Fruit fly (Drosophila melanogaster) whole organism: Measurements from ENCODE around the gene lin-52.

Experiments
- CG8478 ChIP-seq: fragments of >200 bp; optimal IDR thresholded peaks from 2 replicates; lab custom pipeline; 2018; ENCODE audit warnings: inconsistent platforms
- Dll ChIP-seq: fragments of >200 bp; optimal IDR thresholded peaks from 2 replicates; lab custom pipeline; 2017
- EcR ChIP-seq, 2 experiments: fragments of >200 bp; optimal IDR thresholded peaks; 2 replicates each; lab custom pipeline; 2017; ENCODE audit warnings: missing biosample characterization in 2 of 2, missing genetic modification characterization in 2 of 2, missing genetic modification reagents in 2 of 2
- pan ChIP-seq: fragments of >200 bp; optimal IDR thresholded peaks from 2 replicates; lab custom pipeline; 2017
- psq ChIP-seq: fragments of >200 bp; optimal IDR thresholded peaks from 2 replicates; lab custom pipeline; 2017
- usp ChIP-seq: fragments of >200 bp; optimal IDR thresholded peaks from 2 replicates; lab custom pipeline; 2017; ENCODE audit warnings: missing biosample characterization, missing genetic modification characterization, mixed read lengths

The lin-52 gene

dm6 chrX:5717741-5718475 lies 36.9 kb downstream of the lin-52 start, which contains the start of gene CG33080:
Gene CG33080, minus strand, starts transcription at chrX:5717778.
- TF ChIP-seq psq (lab: Kevin White, UChicago) (no peak), usp (no peak), EcR (GFP tag; optimal IDR thresholded peaks at IDR 0.05; lab: Kevin White, UChicago) (no peak), pan (no peak), CG8478 (lab: Kevin White, UChicago) (no peak), Dll (lab: Kevin White, UChicago) (no peak)

- TF ChIP-seq psq (lab: Kevin White, UChicago) = no peak
- TF ChIP-seq EcR (GFP tag; optimal IDR thresholded peaks at IDR 0.05; lab: Kevin White, UChicago) = no peak
- no peak for TF ChIP-seq CG8478 (lab: Kevin White, UChicago)
- TF ChIP-seq Dll (lab: Kevin White, UChicago) = no peak
- TF ChIP-seq usp = no peak
- no peak for TF ChIP-seq pan
Observed at dm6 chrX:5715455-5716227, 39.1 kb downstream of the lin-52 start.

dm6 chrX:5714786-5715185 lies 40.0 kb downstream of the lin-52 start:
- no peak for TF ChIP-seq Dll (lab: Kevin White, UChicago)
- no peak for TF ChIP-seq pan
- no peak for TF ChIP-seq EcR (GFP tag; optimal IDR thresholded peaks at IDR 0.05; lab: Kevin White, UChicago)
- TF ChIP-seq usp = no peak
- no peak for TF ChIP-seq CG8478 (lab: Kevin White, UChicago)
- no peak for TF ChIP-seq psq (lab: Kevin White, UChicago)

- TF ChIP-seq Dll (lab: Kevin White, UChicago) (no peak), EcR (GFP tag; optimal IDR thresholded peaks at IDR 0.05; lab: Kevin White, UChicago) (no peak), CG8478 (lab: Kevin White, UChicago) (no peak)
Observed at dm6 chrX:5712966-5713365, 41.8 kb downstream of the lin-52 start.

- TF ChIP-seq CG8478 (lab: Kevin White, UChicago) (no peak), usp (no peak), EcR (GFP tag; optimal IDR thresholded peaks at IDR 0.05; lab: Kevin White, UChicago) (no peak), Dll (lab: Kevin White, UChicago) (no peak), pan (no peak), psq (lab: Kevin White, UChicago) (no peak)
Observed at dm6 chrX:5705899-5706312, 48.9 kb downstream of the lin-52 start.

dm6 chrX:5705097-5705496 lies 49.7 kb downstream of the lin-52 start:
- TF ChIP-seq EcR (GFP tag; optimal IDR thresholded peaks at IDR 0.05; lab: Kevin White, UChicago) = no peak
- TF ChIP-seq CG8478 (lab: Kevin White, UChicago) = no peak
- TF ChIP-seq pan = no peak
- no peak for TF ChIP-seq usp
- no peak for TF ChIP-seq Dll (lab: Kevin White, UChicago)
- TF ChIP-seq psq (lab: Kevin White, UChicago) = no peak
